Fruit fly (Drosophila melanogaster) whole organism, embryonic: ENCODE results near the gene gpp.
A peak's percentile ranks its signal among the peaks of the same experiment; 100 is the strongest.

Source experiments
- BEAF-32 ChIP-seq: fragments of 200-800 bp; sonication (Bioruptor generic); optimal IDR thresholded peaks from 3 replicates; lab custom pipeline; 2017; ENCODE audit warnings: missing biosample characterization, missing genetic modification characterization, mild to moderate bottlenecking, moderate library complexity, missing genetic modification reagents
- CG12769 ChIP-seq: fragments of 200-800 bp; sonication (Bioruptor generic); optimal IDR thresholded peaks from 2 replicates; lab custom pipeline; 2019; ENCODE audit warnings: missing biosample characterization, mild to moderate bottlenecking, missing genetic modification characterization, moderate library complexity
- CG14667 ChIP-seq: fragments of 200-800 bp; sonication (Bioruptor generic); IDR thresholded peaks from 2 replicates; pipeline ENCODE4 v1.3.6; 2022; ENCODE audit warnings: missing biosample characterization, missing genetic modification characterization
- CG1602 ChIP-seq: fragments of 200-800 bp; sonication (Bioruptor generic); optimal IDR thresholded peaks from 3 replicates; lab custom pipeline; 2016; ENCODE audit warnings: missing biosample characterization, missing genetic modification characterization
- CG16813 ChIP-seq: fragments of 200-800 bp; sonication (Bioruptor generic); IDR thresholded peaks from 3 replicates; pipeline ENCODE4 v1.3.6; 2022; ENCODE audit warnings: missing biosample characterization, missing genetic modification characterization; ENCODE audit not compliant: partially characterized antibody
- CG17361 ChIP-seq: fragments of 200-800 bp; sonication (Bioruptor generic); IDR thresholded peaks from 3 replicates; pipeline ENCODE4 v1.3.6; 2022; ENCODE audit warnings: missing biosample characterization, missing genetic modification characterization
- CG31365 ChIP-seq: fragments of 200-800 bp; sonication (Bioruptor generic); optimal IDR thresholded peaks from 2 replicates; lab custom pipeline; 2018; ENCODE audit warnings: missing biosample characterization, mild to moderate bottlenecking, missing genetic modification characterization
- CG34224 ChIP-seq: fragments of 200-800 bp; sonication (Bioruptor generic); IDR thresholded peaks from 3 replicates; pipeline ENCODE4 v1.3.6; 2022; ENCODE audit warnings: missing biosample characterization, missing genetic modification characterization; ENCODE audit not compliant: partially characterized antibody
- CG34376 ChIP-seq: fragments of 200-800 bp; sonication (Bioruptor generic); optimal IDR thresholded peaks from 2 replicates; lab custom pipeline; 2018; ENCODE audit warnings: missing biosample characterization, mild to moderate bottlenecking, missing genetic modification characterization
- CG4854 ChIP-seq: fragments of 200-800 bp; sonication (Bioruptor generic); optimal IDR thresholded peaks from 2 replicates; lab custom pipeline; 2016; ENCODE audit warnings: missing biosample characterization, missing genetic modification characterization, inconsistent platforms
- CG6272 ChIP-seq: fragments of 200-800 bp; sonication (Bioruptor generic); IDR thresholded peaks from 2 replicates; pipeline ENCODE4 v1.3.6; 2022; ENCODE audit warnings: missing biosample characterization, missing genetic modification characterization
- CG8281 ChIP-seq: fragments of 200-800 bp; sonication (Bioruptor generic); optimal IDR thresholded peaks from 2 replicates; lab custom pipeline; 2018; ENCODE audit warnings: missing biosample characterization, mild to moderate bottlenecking, missing genetic modification characterization, moderate library complexity
- CG9609 ChIP-seq: fragments of 200-800 bp; sonication (Bioruptor generic); optimal IDR thresholded peaks from 3 replicates; lab custom pipeline; 2016; ENCODE audit warnings: missing biosample characterization, missing genetic modification characterization
- D19B ChIP-seq: fragments of 200-800 bp; sonication (Bioruptor generic); optimal IDR thresholded peaks from 2 replicates; lab custom pipeline; 2017; ENCODE audit warnings: missing biosample characterization, mild to moderate bottlenecking, missing genetic modification characterization
- Dll ChIP-seq: fragments of 200-800 bp; sonication (Bioruptor generic); IDR thresholded peaks from 4 replicates; pipeline ENCODE4 v1.3.6; 2022; ENCODE audit warnings: missing biosample characterization, missing genetic modification characterization; ENCODE audit not compliant: partially characterized antibody
- Doc3 ChIP-seq: fragments of 200-800 bp; sonication (Bioruptor generic); IDR thresholded peaks from 3 replicates; pipeline ENCODE4 v1.3.6; 2022; ENCODE audit warnings: missing biosample characterization, missing genetic modification characterization; ENCODE audit not compliant: partially characterized antibody
- Ets65A ChIP-seq: fragments of 200-800 bp; sonication (Bioruptor generic); peaks from one replicate; lab custom pipeline; 2016; ENCODE audit warnings: missing biosample characterization, missing genetic modification characterization
- HLH4C ChIP-seq: fragments of 200-800 bp; sonication (Bioruptor generic); IDR thresholded peaks from 3 replicates; pipeline ENCODE4 v1.3.6; 2022; ENCODE audit warnings: missing biosample characterization, missing genetic modification characterization; ENCODE audit not compliant: partially characterized antibody
- Hmr ChIP-seq: fragments of 200-800 bp; sonication (Bioruptor generic); optimal IDR thresholded peaks from 3 replicates; lab custom pipeline; 2017; ENCODE audit warnings: mild to moderate bottlenecking, missing biosample characterization, missing genetic modification reagents, missing genetic modification characterization
- Med ChIP-seq: fragments of 200-800 bp; sonication (Bioruptor generic); peaks from one replicate; lab custom pipeline; 2016; ENCODE audit warnings: missing biosample characterization, missing genetic modification characterization, mild to moderate bottlenecking, inconsistent platforms, moderate library complexity
- Opbp ChIP-seq: fragments of 200-800 bp; sonication (Bioruptor generic); IDR thresholded peaks from 3 replicates; pipeline ENCODE4 v1.3.6; 2022; ENCODE audit warnings: missing biosample characterization, missing genetic modification characterization; ENCODE audit not compliant: partially characterized antibody
- Vsx1 ChIP-seq: fragments of 200-800 bp; sonication (Bioruptor generic); optimal IDR thresholded peaks from 2 replicates; lab custom pipeline; 2017; ENCODE audit warnings: missing biosample characterization, mild to moderate bottlenecking, missing genetic modification characterization, missing genetic modification reagents
- bbx ChIP-seq: fragments of 200-800 bp; sonication (Bioruptor generic); IDR thresholded peaks from 2 replicates; pipeline ENCODE4 v1.3.6; 2022; ENCODE audit warnings: missing biosample characterization, missing genetic modification characterization; ENCODE audit not compliant: partially characterized antibody
- cato ChIP-seq: fragments of 200-800 bp; sonication (Bioruptor generic); optimal IDR thresholded peaks from 2 replicates; lab custom pipeline; 2016; ENCODE audit warnings: missing biosample characterization, missing genetic modification characterization, borderline replicate concordance
- cg ChIP-seq: fragments of 200-800 bp; sonication (Bioruptor generic); optimal IDR thresholded peaks from 3 replicates; lab custom pipeline; 2019; ENCODE audit warnings: missing biosample characterization, mild to moderate bottlenecking, missing genetic modification characterization, moderate library complexity
- ci ChIP-seq: fragments of 200-800 bp; sonication (Bioruptor generic); IDR thresholded peaks from 3 replicates; pipeline ENCODE4 v1.3.6; 2022; ENCODE audit warnings: missing biosample characterization, missing genetic modification characterization
- crol ChIP-seq: fragments of 200-800 bp; sonication (Bioruptor generic); IDR thresholded peaks from 2 replicates; pipeline ENCODE4 v1.3.6; 2022; ENCODE audit warnings: missing biosample characterization, missing genetic modification characterization
- ems ChIP-seq: fragments of 200-800 bp; sonication (Bioruptor generic); optimal IDR thresholded peaks from 3 replicates; lab custom pipeline; 2016; ENCODE audit warnings: missing biosample characterization, missing genetic modification characterization
- gfzf ChIP-seq: fragments of 200-800 bp; sonication (Bioruptor generic); optimal IDR thresholded peaks from 2 replicates; lab custom pipeline; 2016; ENCODE audit warnings: missing biosample characterization, mild to moderate bottlenecking, missing genetic modification characterization, moderate library complexity
- grau ChIP-seq: fragments of 200-800 bp; optimal IDR thresholded peaks from 3 replicates; lab custom pipeline; 2019; ENCODE audit warnings: missing biosample characterization, mild to moderate bottlenecking, missing genetic modification characterization, moderate library complexity
- hb ChIP-seq: fragments of 200-800 bp; sonication (Bioruptor generic); IDR thresholded peaks from 3 replicates; pipeline ENCODE4 v1.3.6; 2022; ENCODE audit warnings: missing biosample characterization, missing genetic modification characterization; ENCODE audit not compliant: partially characterized antibody
- inv ChIP-seq: fragments of 200-800 bp; sonication (Bioruptor generic); IDR thresholded peaks from 2 replicates; pipeline ENCODE4 v1.3.6; 2022; ENCODE audit warnings: missing biosample characterization, missing genetic modification characterization; ENCODE audit not compliant: partially characterized antibody
- mld ChIP-seq: fragments of 200-800 bp; sonication (Bioruptor generic); IDR thresholded peaks from 3 replicates; pipeline ENCODE4 v1.3.6; 2022; ENCODE audit warnings: missing biosample characterization, missing genetic modification characterization; ENCODE audit not compliant: partially characterized antibody
- nerfin-2 ChIP-seq: fragments of 200-800 bp; sonication (Bioruptor generic); IDR thresholded peaks from 2 replicates; pipeline ENCODE4 v1.3.6; 2022; ENCODE audit warnings: missing biosample characterization, missing genetic modification characterization; ENCODE audit not compliant: partially characterized antibody
- nom ChIP-seq: fragments of 200-800 bp; sonication (Bioruptor generic); optimal IDR thresholded peaks from 2 replicates; lab custom pipeline; 2017; ENCODE audit warnings: missing biosample characterization, missing genetic modification characterization, mild to moderate bottlenecking, moderate library complexity, missing genetic modification reagents
- pros ChIP-seq: fragments of 200-800 bp; sonication (Bioruptor generic); optimal IDR thresholded peaks from 3 replicates; lab custom pipeline; 2019; ENCODE audit warnings: missing biosample characterization, mild to moderate bottlenecking, missing genetic modification characterization, moderate library complexity
- sd ChIP-seq: fragments of 200-800 bp; sonication (Bioruptor generic); optimal IDR thresholded peaks from 3 replicates; lab custom pipeline; 2018; ENCODE audit warnings: missing biosample characterization, mild to moderate bottlenecking, missing genetic modification characterization, moderate library complexity
- sens ChIP-seq: fragments of 200-800 bp; sonication (Bioruptor generic); peaks from one replicate; lab custom pipeline; 2016; ENCODE audit warnings: missing biosample characterization, missing genetic modification characterization
- tll ChIP-seq, 2 experiments: fragments of 200-800 bp in 1 of 2; fragments of >200 bp in 1 of 2; sonication (Bioruptor generic) in 1 of 2; optimal IDR thresholded peaks; 2 replicates each; lab custom pipeline; 2017 to 2019; ENCODE audit warnings: missing biosample characterization in 2 of 2, missing genetic modification characterization in 2 of 2, mild to moderate bottlenecking in 1 of 2, moderate library complexity in 1 of 2
- tna ChIP-seq: fragments of 200-800 bp; sonication (Bioruptor generic); IDR thresholded peaks from 2 replicates; pipeline ENCODE4 v1.3.6; 2022; ENCODE audit warnings: missing biosample characterization, missing genetic modification characterization; ENCODE audit not compliant: partially characterized antibody
- unc-4 ChIP-seq: fragments of 200-800 bp; sonication (Bioruptor generic); IDR thresholded peaks from 2 replicates; pipeline ENCODE4 v1.3.6; 2022; ENCODE audit warnings: missing biosample characterization, missing genetic modification characterization; ENCODE audit not compliant: partially characterized antibody
- vnd ChIP-seq: fragments of 200-800 bp; sonication (Bioruptor generic); IDR thresholded peaks from 3 replicates; pipeline ENCODE4 v1.3.6; 2022; ENCODE audit warnings: missing biosample characterization, missing genetic modification characterization; ENCODE audit not compliant: partially characterized antibody

The gpp gene

DNA sequence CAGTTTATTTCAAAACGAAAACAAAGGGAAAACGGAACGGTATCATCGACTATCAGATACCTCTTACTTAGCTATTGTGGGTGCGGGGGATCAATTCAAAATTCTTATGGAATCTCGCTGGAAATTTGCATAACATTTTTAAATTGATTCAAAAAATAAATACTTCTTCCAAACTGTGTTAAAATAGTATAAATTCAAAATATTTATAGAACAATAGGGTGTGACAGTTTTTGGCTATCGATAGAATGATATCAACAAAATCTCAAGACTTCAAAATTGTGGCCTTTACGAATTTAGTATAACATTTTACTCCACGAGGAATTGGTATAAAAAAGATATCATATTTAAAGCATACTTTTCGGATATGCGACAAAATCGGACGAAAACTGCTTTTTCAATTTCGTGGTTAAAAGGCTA is 18.2 kb upstream of the gpp start (continued):
- peak; percentile 0 for TF ChIP-seq BEAF-32 (GFP tag; lab: Kevin White, UChicago)
- TF ChIP-seq Opbp (GFP tag; lab: Robert Waterston, UW) = peak; percentile 48; the same call in 1 of the 3 replicates
- TF ChIP-seq Med (GFP tag; lab: Kevin White, UChicago) = peak; percentile 48
- peak; percentile 64; the same call in 1 of the 3 replicates for TF ChIP-seq Doc3
- peak; percentile 92 for TF ChIP-seq tna (GFP tag; lab: Robert Waterston, UW)
- TF ChIP-seq HLH4C (GFP tag; lab: Robert Waterston, UW) = peak; percentile 96
- peak; percentile 55 for TF ChIP-seq bbx (GFP tag; lab: Robert Waterston, UW)
- peak; percentile 67; the same call in 2 of the 3 replicates for TF ChIP-seq mld (GFP tag; lab: Robert Waterston, UW)
- TF ChIP-seq CG31365 = peak; percentile 50
- TF ChIP-seq tll (GFP tag; optimal IDR thresholded peaks at IDR 0.05; lab: Kevin White, UChicago) = no peak
- peak; percentile 70 for TF ChIP-seq CG34224 (GFP tag; lab: Robert Waterston, UW)
- peak; percentile 28 for TF ChIP-seq gfzf (GFP tag; lab: Kevin White, UChicago)
- peak; percentile 83 for TF ChIP-seq CG16813
- TF ChIP-seq Dll = peak; percentile 70
- peak; percentile 88 for TF ChIP-seq nerfin-2 (GFP tag; lab: Robert Waterston, UW)
- TF ChIP-seq CG4854 = no peak
- TF ChIP-seq D19B (GFP tag; lab: Kevin White, UChicago) = peak; percentile 44
- TF ChIP-seq CG8281 (tag; lab: Kevin White, UChicago) = no peak
- TF ChIP-seq inv = peak; percentile 53; the same call in 1 of the 2 replicates
- TF ChIP-seq ci = no peak
- no peak for TF ChIP-seq CG9609 (GFP tag; lab: Kevin White, UChicago)
- TF ChIP-seq vnd = peak; percentile 69; the same call in 2 of the 3 replicates
- TF ChIP-seq unc-4 (GFP tag; lab: Robert Waterston, UW) = peak; percentile 51
- TF ChIP-seq CG17361 (GFP tag; lab: Robert Waterston, UW) = no peak
- TF ChIP-seq sens (GFP tag; lab: Kevin White, UChicago) = peak; percentile 48
- peak; percentile 83 for TF ChIP-seq hb

DNA sequence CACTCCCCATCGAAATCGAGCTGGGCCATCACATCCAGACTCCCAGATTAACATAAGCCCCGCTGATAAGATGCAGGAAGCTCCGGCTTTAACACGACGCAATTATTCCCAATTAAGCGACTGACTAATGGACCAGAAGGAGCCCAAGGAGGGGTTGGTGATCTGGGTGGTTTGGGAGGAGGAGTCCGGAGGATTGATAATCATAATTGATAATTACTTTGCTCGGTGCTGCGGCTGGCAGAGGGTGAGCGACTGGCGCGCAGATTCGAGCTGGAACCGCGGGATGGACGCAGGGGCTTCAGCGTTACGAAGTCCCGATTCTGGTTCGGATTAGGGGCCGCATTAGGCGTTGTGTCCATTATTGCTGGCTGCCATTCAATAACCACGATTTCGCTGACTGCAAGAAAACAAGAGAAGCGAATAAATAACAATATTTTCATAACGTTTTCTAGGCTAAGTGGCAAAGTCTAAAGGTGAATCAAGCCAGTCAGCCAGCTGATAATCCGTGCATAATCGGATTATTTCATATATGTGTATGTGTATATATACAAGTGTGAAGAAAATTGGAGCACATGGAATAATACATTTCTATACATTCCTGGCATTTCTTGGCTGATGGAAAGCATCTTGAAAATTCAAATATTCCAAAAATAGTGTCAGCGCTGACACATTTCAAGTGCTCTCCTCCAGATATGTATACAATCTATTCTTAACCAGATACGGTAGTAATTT is 13.0 kb upstream of the gpp start:
- TF ChIP-seq Ets65A (GFP tag; lab: Kevin White, UChicago) (peak; percentile 76), CG34376 (GFP tag; lab: Kevin White, UChicago) (peak; percentile 6), cg (GFP tag; lab: Kevin White, UChicago) (peak; percentile 7), CG1602 (GFP tag; lab: Kevin White, UChicago) (no peak), CG14667 (GFP tag; lab: Robert Waterston, UW) (no peak), Vsx1 (GFP tag; lab: Kevin White, UChicago) (no peak), Hmr (GFP tag; lab: Kevin White, UChicago) (no peak), pros (GFP tag; lab: Kevin White, UChicago) (peak; percentile 30), nom (GFP tag; lab: Kevin White, UChicago) (peak; percentile 15), grau (tag; lab: Kevin White, UChicago) (no peak), ems (GFP tag; lab: Kevin White, UChicago) (no peak), Med (GFP tag; lab: Kevin White, UChicago) (peak; percentile 16), sd (tag; lab: Kevin White, UChicago) (peak; percentile 97), crol (GFP tag; lab: Robert Waterston, UW) (0 out of 2 replicates have a peak, but pooled peaks have one; percentile 6), cato (GFP tag; lab: Kevin White, UChicago) (no peak), CG12769 (tag; lab: Kevin White, UChicago) (peak; percentile 44), CG6272 (GFP tag; lab: Robert Waterston, UW) (no peak)
